Fruit fly (Drosophila melanogaster) S2 (cell line): ENCODE data around the gene CG7255.

Source experiments
- CG8478 ChIP-seq: fragments of >200 bp; optimal IDR thresholded peaks from 2 replicates; lab custom pipeline; 2018
- CTCF ChIP-seq, 2 experiments: fragments of >200 bp; optimal IDR thresholded peaks; 2 replicates each; lab custom pipeline; 2018

dm6 chr3L:15322173-15322572 lies 18.1 kb downstream of the CG7255 start:
- TF ChIP-seq CG8478 (lab: Kevin White, UChicago) (no peak), CTCF (optimal IDR thresholded peaks at IDR 0.05; lab: Kevin White, UChicago) (no peak)
